Fruit fly (Drosophila melanogaster) whole organism, embryonic: ENCODE data around the gene CG45486.
A peak's percentile ranks its signal among the peaks of the same experiment; 100 is the strongest.

Experiments
- Atf3 ChIP-seq: fragments of 200-800 bp; sonication (Bioruptor generic); optimal IDR thresholded peaks from 3 replicates; lab custom pipeline; 2016; ENCODE audit warnings: missing biosample characterization, missing genetic modification characterization
- Bdp1 ChIP-seq: fragments of 200-800 bp; sonication (Bioruptor generic); optimal IDR thresholded peaks from 3 replicates; lab custom pipeline; 2016; ENCODE audit warnings: missing biosample characterization, missing genetic modification characterization
- CG11093 ChIP-seq: fragments of 200-800 bp; sonication (Bioruptor generic); IDR thresholded peaks from 3 replicates; pipeline ENCODE4 v1.3.6; 2022; ENCODE audit warnings: missing biosample characterization, missing genetic modification characterization
- CG12071 ChIP-seq: fragments of 200-800 bp; sonication (Bioruptor generic); optimal IDR thresholded peaks from 3 replicates; lab custom pipeline; 2018; ENCODE audit warnings: missing biosample characterization, mild to moderate bottlenecking, missing genetic modification characterization
- CG13287 ChIP-seq: fragments of 200-800 bp; sonication (Bioruptor generic); IDR thresholded peaks from 2 replicates; pipeline ENCODE4 v1.3.6; 2022; ENCODE audit warnings: missing biosample characterization, missing genetic modification characterization; ENCODE audit not compliant: partially characterized antibody
- CG13296 ChIP-seq: fragments of 200-800 bp; sonication (Bioruptor generic); optimal IDR thresholded peaks from 3 replicates; lab custom pipeline; 2018; ENCODE audit warnings: missing biosample characterization, mild to moderate bottlenecking, missing genetic modification characterization
- CG13775 ChIP-seq: fragments of 200-800 bp; sonication (Bioruptor generic); optimal IDR thresholded peaks from 3 replicates; lab custom pipeline; 2017; ENCODE audit warnings: missing biosample characterization, mild to moderate bottlenecking, missing genetic modification characterization
- CG1602 ChIP-seq: fragments of 200-800 bp; sonication (Bioruptor generic); optimal IDR thresholded peaks from 3 replicates; lab custom pipeline; 2016; ENCODE audit warnings: missing biosample characterization, missing genetic modification characterization
- CG16779 ChIP-seq: fragments of 200-800 bp; sonication (Bioruptor generic); IDR thresholded peaks from 2 replicates; pipeline ENCODE4 v1.3.6; 2022; ENCODE audit warnings: missing biosample characterization, missing genetic modification characterization
- CG1832 ChIP-seq: fragments of 200-800 bp; sonication (Bioruptor generic); optimal IDR thresholded peaks from 2 replicates; lab custom pipeline; 2017; ENCODE audit warnings: missing biosample characterization, mild to moderate bottlenecking, missing genetic modification characterization, inconsistent platforms
- CG2120 ChIP-seq: fragments of 200-800 bp; sonication (Bioruptor generic); optimal IDR thresholded peaks from 3 replicates; lab custom pipeline; 2016; ENCODE audit warnings: missing biosample characterization, missing genetic modification characterization
- CG2129 ChIP-seq: fragments of 200-800 bp; sonication (Bioruptor generic); IDR thresholded peaks from 2 replicates; pipeline ENCODE4 v1.3.6; 2022; ENCODE audit warnings: missing biosample characterization, missing genetic modification characterization; ENCODE audit not compliant: partially characterized antibody
- CG2199 ChIP-seq: fragments of 200-800 bp; sonication (Bioruptor generic); IDR thresholded peaks from 3 replicates; pipeline ENCODE4 v1.3.6; 2022; ENCODE audit warnings: missing biosample characterization, missing genetic modification characterization
- CG2712 ChIP-seq: fragments of 200-800 bp; optimal IDR thresholded peaks from 3 replicates; lab custom pipeline; 2019; ENCODE audit warnings: missing biosample characterization, mild to moderate bottlenecking, missing genetic modification characterization, moderate library complexity
- CG31388 ChIP-seq: fragments of 200-800 bp; sonication (Bioruptor generic); optimal IDR thresholded peaks from 2 replicates; lab custom pipeline; 2016; ENCODE audit warnings: missing biosample characterization, missing genetic modification characterization
- CG4328 ChIP-seq: fragments of 200-800 bp; sonication (Bioruptor generic); optimal IDR thresholded peaks from 3 replicates; lab custom pipeline; 2017; ENCODE audit warnings: missing biosample characterization, missing genetic modification reagents, missing genetic modification characterization
- CG4404 ChIP-seq: fragments of 200-800 bp; sonication (Bioruptor generic); IDR thresholded peaks from 2 replicates; pipeline ENCODE4 v1.3.6; 2022; ENCODE audit warnings: missing biosample characterization, missing genetic modification characterization
- CG6683 ChIP-seq: fragments of 200-800 bp; sonication (Bioruptor generic); optimal IDR thresholded peaks from 2 replicates; lab custom pipeline; 2017; ENCODE audit warnings: missing biosample characterization, mild to moderate bottlenecking, missing genetic modification characterization, missing genetic modification reagents
- CG7987 ChIP-seq: fragments of 200-800 bp; sonication (Bioruptor generic); optimal IDR thresholded peaks from 2 replicates; lab custom pipeline; 2018; ENCODE audit warnings: missing biosample characterization, mild to moderate bottlenecking, missing genetic modification characterization, moderate library complexity
- CG8089 ChIP-seq: fragments of 200-800 bp; sonication (Bioruptor generic); optimal IDR thresholded peaks from 3 replicates; lab custom pipeline; 2016; ENCODE audit warnings: missing biosample characterization, missing genetic modification characterization
- CG9727 ChIP-seq: fragments of 200-800 bp; sonication (Bioruptor generic); optimal IDR thresholded peaks from 3 replicates; lab custom pipeline; 2017; ENCODE audit warnings: missing biosample characterization, mild to moderate bottlenecking, missing genetic modification characterization
- CG9932 ChIP-seq: fragments of 200-800 bp; sonication (Bioruptor generic); IDR thresholded peaks from 2 replicates; pipeline ENCODE4 v1.3.6; 2022; ENCODE audit warnings: missing biosample characterization, missing genetic modification characterization
- CTCF ChIP-seq: fragments of 200-800 bp; sonication (Bioruptor generic); optimal IDR thresholded peaks from 2 replicates; lab custom pipeline; 2017; ENCODE audit warnings: missing biosample characterization, mild to moderate bottlenecking, missing genetic modification characterization, moderate library complexity
- CkIIα-i1 ChIP-seq: fragments of 200-800 bp; sonication (Bioruptor generic); IDR thresholded peaks from 2 replicates; pipeline ENCODE4 v1.3.6; 2022; ENCODE audit warnings: missing biosample characterization, missing genetic modification characterization
- Dfd ChIP-seq, 2 experiments: fragments of >200 bp; optimal IDR thresholded peaks; 2 replicates each; lab custom pipeline; 2017; ENCODE audit warnings: missing biosample characterization in 2 of 2, missing genetic modification characterization in 2 of 2
- H15 ChIP-seq: fragments of 200-800 bp; sonication (Bioruptor generic); IDR thresholded peaks from 3 replicates; pipeline ENCODE4 v1.3.6; 2022; ENCODE audit warnings: missing biosample characterization, missing genetic modification characterization
- Lim3 ChIP-seq: fragments of 200-800 bp; sonication (Bioruptor generic); IDR thresholded peaks from 2 replicates; pipeline ENCODE4 v1.3.6; 2022; ENCODE audit warnings: missing biosample characterization, missing genetic modification characterization
- MTF-1 ChIP-seq: fragments of 200-800 bp; sonication (Bioruptor generic); optimal IDR thresholded peaks from 2 replicates; lab custom pipeline; 2018; ENCODE audit warnings: missing biosample characterization, mild to moderate bottlenecking, missing genetic modification characterization, borderline replicate concordance
- NC2α ChIP-seq: fragments of 200-800 bp; sonication (Bioruptor generic); optimal IDR thresholded peaks from 2 replicates; lab custom pipeline; 2016; ENCODE audit warnings: missing biosample characterization, missing genetic modification characterization
- Nf-YA ChIP-seq: fragments of 200-800 bp; sonication (Bioruptor generic); IDR thresholded peaks from 2 replicates; pipeline ENCODE4 v1.3.6; 2022; ENCODE audit warnings: missing biosample characterization, missing genetic modification characterization
- Ravus ChIP-seq: fragments of 200-800 bp; sonication (Bioruptor generic); IDR thresholded peaks from 2 replicates; pipeline ENCODE4 v1.3.6; 2022; ENCODE audit warnings: missing biosample characterization, missing genetic modification characterization
- aop ChIP-seq: fragments of 200-800 bp; sonication (Bioruptor generic); IDR thresholded peaks from 2 replicates; pipeline ENCODE4 v1.3.6; 2022; ENCODE audit warnings: missing biosample characterization, missing genetic modification characterization
- bbx ChIP-seq: fragments of 200-800 bp; sonication (Bioruptor generic); IDR thresholded peaks from 2 replicates; pipeline ENCODE4 v1.3.6; 2022; ENCODE audit warnings: missing biosample characterization, missing genetic modification characterization; ENCODE audit not compliant: partially characterized antibody
- btn ChIP-seq: fragments of 200-800 bp; sonication (Bioruptor generic); optimal IDR thresholded peaks from 2 replicates; lab custom pipeline; 2016; ENCODE audit warnings: missing biosample characterization, missing genetic modification characterization
- chn ChIP-seq: fragments of 200-800 bp; sonication (Bioruptor generic); optimal IDR thresholded peaks from 2 replicates; lab custom pipeline; 2016; ENCODE audit warnings: missing biosample characterization, missing genetic modification characterization
- crp ChIP-seq, 2 experiments: fragments of 200-800 bp; sonication (Bioruptor generic); optimal IDR thresholded peaks; 2 replicates in 1 of 2; 3 replicates in 1 of 2; lab custom pipeline; 2017; ENCODE audit warnings: missing biosample characterization in 2 of 2, missing genetic modification characterization in 2 of 2, mild to moderate bottlenecking in 1 of 2, moderate library complexity in 1 of 2
- eyg ChIP-seq: fragments of 200-800 bp; sonication (Bioruptor generic); optimal IDR thresholded peaks from 3 replicates; lab custom pipeline; 2016; ENCODE audit warnings: missing biosample characterization, missing genetic modification characterization
- gem ChIP-seq: fragments of 200-800 bp; sonication (Bioruptor generic); optimal IDR thresholded peaks from 2 replicates; lab custom pipeline; 2019; ENCODE audit warnings: missing biosample characterization, mild to moderate bottlenecking, missing genetic modification characterization, moderate library complexity
- ham ChIP-seq: fragments of 200-800 bp; sonication (Bioruptor generic); IDR thresholded peaks from 2 replicates; pipeline ENCODE4 v1.3.6; 2022; ENCODE audit warnings: missing biosample characterization, missing genetic modification characterization
- hkb ChIP-seq, 2 experiments: fragments of 200-800 bp in 1 of 2; fragments of >200 bp in 1 of 2; sonication (Bioruptor generic) in 1 of 2; IDR thresholded peaks in 1 of 2; optimal IDR thresholded peaks in 1 of 2; 2 replicates each; pipeline versions ENCODE4 v1.3.6 to Lab custom; 2017 to 2022; ENCODE audit warnings: missing biosample characterization in 1 of 2, missing genetic modification characterization in 1 of 2
- hth ChIP-seq: fragments of >200 bp; optimal IDR thresholded peaks from 2 replicates; lab custom pipeline; 2017; ENCODE audit warnings: inconsistent platforms
- inv ChIP-seq: fragments of 200-800 bp; sonication (Bioruptor generic); IDR thresholded peaks from 2 replicates; pipeline ENCODE4 v1.3.6; 2022; ENCODE audit warnings: missing biosample characterization, missing genetic modification characterization; ENCODE audit not compliant: partially characterized antibody
- onecut ChIP-seq: fragments of 200-800 bp; sonication (Bioruptor generic); IDR thresholded peaks from 2 replicates; pipeline ENCODE4 v1.3.6; 2022; ENCODE audit warnings: missing biosample characterization, missing genetic modification characterization
- pros ChIP-seq: fragments of 200-800 bp; sonication (Bioruptor generic); optimal IDR thresholded peaks from 3 replicates; lab custom pipeline; 2019; ENCODE audit warnings: missing biosample characterization, mild to moderate bottlenecking, missing genetic modification characterization, moderate library complexity
- sisA ChIP-seq: fragments of 200-800 bp; sonication (Bioruptor generic); IDR thresholded peaks from 2 replicates; pipeline ENCODE4 v1.3.6; 2022; ENCODE audit warnings: missing biosample characterization, missing genetic modification characterization
- slou ChIP-seq: fragments of 200-800 bp; sonication (Bioruptor generic); optimal IDR thresholded peaks from 3 replicates; lab custom pipeline; 2016; ENCODE audit warnings: missing biosample characterization, missing genetic modification characterization
- stwl ChIP-seq: fragments of 200-800 bp; sonication (Bioruptor generic); optimal IDR thresholded peaks from 3 replicates; lab custom pipeline; 2018; ENCODE audit warnings: missing biosample characterization, mild to moderate bottlenecking, missing genetic modification characterization, moderate library complexity
- trem ChIP-seq: fragments of 200-800 bp; optimal IDR thresholded peaks from 3 replicates; lab custom pipeline; 2019; ENCODE audit warnings: missing biosample characterization, mild to moderate bottlenecking, missing genetic modification characterization, moderate library complexity
- wor ChIP-seq: fragments of 200-800 bp; sonication (Bioruptor generic); IDR thresholded peaks from 2 replicates; pipeline ENCODE4 v1.3.6; 2022; ENCODE audit warnings: missing biosample characterization, missing genetic modification characterization

The CG45486 gene

dm6 chrX:19886936-19887934 is 22.7 kb downstream of the CG45486 start (continued):
- TF ChIP-seq CG4328 (GFP tag; lab: Kevin White, UChicago) (no peak), MTF-1 (GFP tag; lab: Kevin White, UChicago) (no peak), pros (peak; percentile 79), eyg (no peak), Dfd (GFP tag; optimal IDR thresholded peaks at IDR 0.05; lab: Kevin White, UChicago) (no peak), CG9932 (GFP tag; lab: Robert Waterston, UW) (no peak; the same call in 1 of the 2 replicates), CG31388 (GFP tag; lab: Kevin White, UChicago) (no peak), CG2129 (GFP tag; lab: Robert Waterston, UW) (no peak), CTCF (GFP tag; lab: Kevin White, UChicago) (no peak), CG9727 (peak; percentile 29), Atf3 (GFP tag; lab: Kevin White, UChicago) (no peak), CG2712 (tag; lab: Kevin White, UChicago) (no peak), Lim3 (GFP tag; lab: Robert Waterston, UW) (no peak), hkb (optimal IDR thresholded peaks at IDR 0.05; lab: Kevin White, UChicago) (no peak), hkb (GFP tag; IDR thresholded peaks at IDR 0.05; lab: Robert Waterston, UW) (peak; percentile 28; the same call in 1 of the 2 replicates), CG13296 (GFP tag; lab: Kevin White, UChicago) (peak; percentile 1), CG11093 (GFP tag; lab: Robert Waterston, UW) (no peak), Bdp1 (no peak), stwl (no peak), gem (tag; lab: Kevin White, UChicago) (no peak), CkIIα-i1 (GFP tag; lab: Robert Waterston, UW) (no peak), CG6683 (no peak), hth (lab: Kevin White, UChicago) (no peak), sisA (GFP tag; lab: Robert Waterston, UW) (no peak), aop (GFP tag; lab: Robert Waterston, UW) (no peak), CG2199 (GFP tag; lab: Robert Waterston, UW) (no peak), CG13287 (GFP tag; lab: Robert Waterston, UW) (peak; percentile 55), trem (no peak), slou (GFP tag; lab: Kevin White, UChicago) (no peak), H15 (no peak), inv (GFP tag; lab: Robert Waterston, UW) (peak; percentile 12; the same call in 1 of the 2 replicates), onecut (GFP tag; lab: Robert Waterston, UW) (0 out of 2 replicates have a peak, but pooled peaks have one; percentile 24), CG13775 (GFP tag; lab: Kevin White, UChicago) (no peak), CG12071 (GFP tag; lab: Kevin White, UChicago) (no peak), CG1602 (no peak), ham (GFP tag; lab: Robert Waterston, UW) (no peak), CG8089 (no peak), Ravus (GFP tag; lab: Robert Waterston, UW) (no peak), bbx (GFP tag; lab: Robert Waterston, UW) (peak; percentile 46; the same call in 1 of the 2 replicates), Nf-YA (GFP tag; lab: Robert Waterston, UW) (peak; percentile 51; the same call in 1 of the 2 replicates), NC2α (GFP tag; lab: Kevin White, UChicago) (no peak), CG7987 (GFP tag; lab: Kevin White, UChicago) (no peak), CG1832 (GFP tag; lab: Kevin White, UChicago) (no peak), chn (GFP tag; lab: Kevin White, UChicago) (no peak), CG2120 (GFP tag; lab: Kevin White, UChicago) (peak; percentile 15), btn (GFP tag; lab: Kevin White, UChicago) (no peak), CG16779 (GFP tag; lab: Robert Waterston, UW) (no peak), wor (no peak), CG4404 (GFP tag; lab: Robert Waterston, UW) (no peak), crp (GFP tag; optimal IDR thresholded peaks at IDR 0.05; lab: Kevin White, UChicago) (peak in 1 of 2 experiments; percentile 73)
